Worm (Caenorhabditis elegans): ENCODE data around the gene twk-14.

twk-14 gene

DNA sequence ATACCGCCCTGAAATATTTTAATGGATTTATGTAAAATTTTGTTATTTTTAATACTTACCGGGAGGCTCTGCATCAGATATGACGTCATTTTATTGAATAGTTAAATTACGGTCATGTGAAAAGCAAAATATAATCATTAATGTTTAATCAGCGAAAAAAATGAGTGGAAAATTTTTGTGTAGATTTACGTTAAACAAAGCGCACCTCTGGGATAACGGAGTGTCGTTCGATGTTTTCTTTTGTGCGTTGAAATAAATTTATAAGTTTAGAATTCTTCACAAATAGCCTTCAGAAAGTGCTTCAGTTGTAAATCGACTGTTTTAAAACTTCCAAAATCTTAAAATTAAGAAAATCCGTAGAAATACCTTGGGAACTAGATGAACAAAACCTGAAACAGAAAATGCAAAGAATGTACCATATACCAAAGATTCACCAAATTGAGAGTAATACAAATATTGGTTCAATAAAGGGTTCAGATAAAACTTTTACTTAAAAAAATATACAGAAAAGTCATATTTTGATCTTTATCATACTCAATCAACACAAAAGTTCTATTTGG, 5.3 kb upstream of the twk-14 start, which contains the start of the genes K01D12.20 and miga-1:
Gene K01D12.20, minus strand, starts transcription at position 138 of the 560 bp plus-strand sequence.
Gene miga-1, minus strand, starts transcription at position 183 of the 560 bp plus-strand sequence.
- TF ChIP-seq C16A3.4 (tag; optimal IDR thresholded peaks at IDR 0.05), result peak; percentile 56
- TF ChIP-seq pqm-1 (tag; optimal IDR thresholded peaks at IDR 0.05), result no peak
- TF ChIP-seq unc-62 (GFP tag; optimal IDR thresholded peaks at IDR 0.05), result no peak
- no peak for TF ChIP-seq sptf-1 (tag; optimal IDR thresholded peaks at IDR 0.05)
- TF ChIP-seq hlh-4 (tag; optimal IDR thresholded peaks at IDR 0.05), result no peak
- TF ChIP-seq lsy-2 (tag; optimal IDR thresholded peaks at IDR 0.05), result peak; percentile 55 to 62
- no peak for TF ChIP-seq hlh-17 (GFP tag; optimal IDR thresholded peaks at IDR 0.05; ENCODE audit: borderline replicate concordance)
- no peak for TF ChIP-seq egl-27 (tag; optimal IDR thresholded peaks at IDR 0.05)
- TF ChIP-seq hpl-2 (GFP tag; optimal IDR thresholded peaks at IDR 0.05), result no peak
- TF ChIP-seq ceh-82 (tag; optimal IDR thresholded peaks at IDR 0.05), result peak in 2 of 3 experiments; percentile 8 to 11
- no peak for TF ChIP-seq pax-3 (tag; optimal IDR thresholded peaks at IDR 0.05)
- no peak for TF ChIP-seq nhr-76 (tag; optimal IDR thresholded peaks at IDR 0.05)
- TF ChIP-seq ets-5 (GFP tag; IDR thresholded peaks at IDR 0.05), result no peak
- TF ChIP-seq unc-130 (tag; optimal IDR thresholded peaks at IDR 0.05), result no peak
- no peak for TF ChIP-seq grh-1 (GFP tag; IDR thresholded peaks at IDR 0.05)
- TF ChIP-seq irx-1 (tag; optimal IDR thresholded peaks at IDR 0.05), result no peak
- no peak for TF ChIP-seq nhr-85 (tag)
- TF ChIP-seq vab-15 (tag; optimal IDR thresholded peaks at IDR 0.05), result no peak
- TF ChIP-seq zip-4 (GFP tag; optimal IDR thresholded peaks at IDR 0.05), result no peak
- no peak for TF ChIP-seq F16B12.6 (tag; optimal IDR thresholded peaks at IDR 0.05)
- no peak for TF ChIP-seq mef-2 (tag; optimal IDR thresholded peaks at IDR 0.05)
- TF ChIP-seq nhr-84 (tag; optimal IDR thresholded peaks at IDR 0.05), result no peak
- TF ChIP-seq lin-15B (tag; optimal IDR thresholded peaks at IDR 0.05), result peak; percentile 28
- TF ChIP-seq ama-1 (optimal IDR thresholded peaks at IDR 0.05), result no peak
- TF ChIP-seq dsc-1 (tag; optimal IDR thresholded peaks at IDR 0.05), result peak; percentile 42
- TF ChIP-seq efl-1 (optimal IDR thresholded peaks at IDR 0.05), result peak; percentile 31 to 60
- peak; percentile 50 to 93 for TF ChIP-seq efl-1 (GFP tag; optimal IDR thresholded peaks at IDR 0.05 in 1 of 2)
- TF ChIP-seq nhr-12 (tag; optimal IDR thresholded peaks at IDR 0.05), result no peak
- TF ChIP-seq nhr-19 (GFP tag; conservative IDR thresholded peaks at IDR 0.05), result peak; percentile 22; the same call in 1 of the 2 replicates
- no peak for TF ChIP-seq sox-4 (tag; optimal IDR thresholded peaks at IDR 0.05)
- no peak for TF ChIP-seq ztf-11 (tag; optimal IDR thresholded peaks at IDR 0.05)
- peak; percentile 34 for TF ChIP-seq elt-2 (tag; optimal IDR thresholded peaks at IDR 0.05)
- no peak for TF ChIP-seq fkh-10 (GFP tag; optimal IDR thresholded peaks at IDR 0.05)
- TF ChIP-seq jun-1 (tag; optimal IDR thresholded peaks at IDR 0.05), result no peak
- no peak for TF ChIP-seq fos-1 (tag; optimal IDR thresholded peaks at IDR 0.05)
- no peak for TF ChIP-seq C04F5.9 (tag; optimal IDR thresholded peaks at IDR 0.05)
- peak; percentile 32 for TF ChIP-seq xbp-1 (tag; optimal IDR thresholded peaks at IDR 0.05)
- TF ChIP-seq ceh-8 (GFP tag; optimal IDR thresholded peaks at IDR 0.05), result no peak
- no peak for TF ChIP-seq isw-1 (GFP tag; IDR thresholded peaks at IDR 0.05)
- no peak for TF ChIP-seq rnt-1 (tag; optimal IDR thresholded peaks at IDR 0.05)
- no peak for TF ChIP-seq nhr-77 (tag; optimal IDR thresholded peaks at IDR 0.05)
- peak; percentile 59 for TF ChIP-seq mep-1 (tag; optimal IDR thresholded peaks at IDR 0.05)
- peak; percentile 56 for TF ChIP-seq nhr-47 (tag; optimal IDR thresholded peaks at IDR 0.05)
- no peak for TF ChIP-seq ceh-88 (GFP tag; IDR thresholded peaks at IDR 0.05)
- no peak for TF ChIP-seq alr-1 (tag; optimal IDR thresholded peaks at IDR 0.05; ENCODE audit: borderline replicate concordance)
- no peak for TF ChIP-seq snpc-4 (tag; optimal IDR thresholded peaks at IDR 0.05)
- TF ChIP-seq efl-3 (GFP tag; optimal IDR thresholded peaks at IDR 0.05), result no peak
- TF ChIP-seq tbx-2 (tag; optimal IDR thresholded peaks at IDR 0.05), result peak; percentile 31
- no peak for TF ChIP-seq egl-13 (tag; optimal IDR thresholded peaks at IDR 0.05)
- TF ChIP-seq swsn-7 (tag; optimal IDR thresholded peaks at IDR 0.05), result peak; percentile 43
- no peak for TF ChIP-seq aly-2 (tag; optimal IDR thresholded peaks at IDR 0.05)
- TF ChIP-seq ceh-63 (GFP tag; optimal IDR thresholded peaks at IDR 0.05), result no peak
- TF ChIP-seq C34B4.2 (tag; optimal IDR thresholded peaks at IDR 0.05), result no peak
- no peak for TF ChIP-seq unc-98 (GFP tag; IDR thresholded peaks at IDR 0.05)
